Worm (Caenorhabditis elegans) whole organism, L4 larva: Measurements from ENCODE around the gene smvt-1.
A peak's percentile ranks its signal among the peaks of the same experiment; 100 is the strongest.

Experiments
- D1046.2 ChIP-seq: fragments of 200-800 bp; sonication (Bioruptor generic); IDR thresholded peaks from 2 replicates; pipeline ENCODE4 v1.3.6; 2022; ENCODE audit warnings: missing genetic modification characterization, missing compliant biosample characterization
- F10B5.3 ChIP-seq: sonication (generic microtip); optimal IDR thresholded peaks from 2 replicates; lab custom pipeline; 2016; ENCODE audit warnings: mild to moderate bottlenecking, missing genetic modification characterization, missing compliant biosample characterization
- F49E8.2 ChIP-seq: sonication (generic microtip); optimal IDR thresholded peaks from 2 replicates; lab custom pipeline; 2016; ENCODE audit warnings: missing compliant biosample characterization, mild to moderate bottlenecking, missing genetic modification characterization, borderline replicate concordance
- R02D3.7 ChIP-seq: fragments of 150-350 bp; sonication (generic microtip); optimal IDR thresholded peaks from 3 replicates; lab custom pipeline; 2014; ENCODE audit warnings: missing biosample characterization, missing genetic modification characterization
- T20F7.1 ChIP-seq: fragments of 200-800 bp; sonication (Bioruptor generic); optimal IDR thresholded peaks from 2 replicates; lab custom pipeline; 2018; ENCODE audit warnings: mild to moderate bottlenecking, missing genetic modification characterization, missing compliant biosample characterization
- Y105C5A.15 ChIP-seq: fragments of 200-800 bp; sonication (Bioruptor generic); IDR thresholded peaks from 2 replicates; pipeline ENCODE4 v1.3.6; 2022; ENCODE audit warnings: missing genetic modification characterization, missing compliant biosample characterization
- ama-1 ChIP-seq: fragments of 150-350 bp; optimal IDR thresholded peaks from 2 replicates; lab custom pipeline; 2014; ENCODE audit warnings: inconsistent platforms, mixed read lengths
- ceh-28 ChIP-seq: fragments of 150-350 bp; optimal IDR thresholded peaks from 2 replicates; lab custom pipeline; 2014; ENCODE audit warnings: missing biosample characterization, missing genetic modification reagents, missing genetic modification characterization
- ces-1 ChIP-seq: fragments of 150-350 bp; sonication (generic microtip); optimal IDR thresholded peaks from 4 replicates; lab custom pipeline; 2014; ENCODE audit warnings: missing biosample characterization, missing genetic modification reagents, missing genetic modification characterization
- cey-2 ChIP-seq: sonication (generic microtip); optimal IDR thresholded peaks from 3 replicates; lab custom pipeline; 2017; ENCODE audit warnings: missing genetic modification characterization, mild to moderate bottlenecking, missing compliant biosample characterization, antibody characterized with exemption, borderline replicate concordance; ENCODE audit not compliant: insufficient read depth
- ctbp-1 ChIP-seq: fragments of 200-800 bp; sonication (Bioruptor generic); IDR thresholded peaks from 2 replicates; pipeline ENCODE4 v1.3.6; 2022; ENCODE audit warnings: missing genetic modification reagents, missing genetic modification characterization, missing compliant biosample characterization
- daf-16 ChIP-seq, 3 experiments: sonication (generic microtip); optimal IDR thresholded peaks; 2 replicates each; lab custom pipeline; 2016 to 2017; ENCODE audit warnings: missing genetic modification characterization in 3 of 3, missing genetic modification reagents in 3 of 3, mild to moderate bottlenecking in 2 of 3, missing compliant biosample characterization in 2 of 3, missing biosample characterization in 1 of 3, moderate library complexity in 1 of 3
- daf-19 ChIP-seq: fragments of 200-800 bp; sonication (Bioruptor generic); conservative IDR thresholded peaks from 2 replicates; pipeline ENCODE4 v1.3.6; 2022; ENCODE audit warnings: missing genetic modification characterization, missing compliant biosample characterization
- dmd-6 ChIP-seq: fragments of 200-800 bp; sonication (Bioruptor generic); IDR thresholded peaks from 2 replicates; pipeline ENCODE4 v1.3.6; 2022; ENCODE audit warnings: missing genetic modification reagents, missing genetic modification characterization, missing compliant biosample characterization
- dmd-8 ChIP-seq: fragments of 200-800 bp; sonication (Bioruptor generic); IDR thresholded peaks from 2 replicates; pipeline ENCODE4 v1.3.6; 2022; ENCODE audit warnings: missing genetic modification characterization, missing compliant biosample characterization
- dpl-1 ChIP-seq: fragments of 150-350 bp; optimal IDR thresholded peaks from 2 replicates; lab custom pipeline; 2014; ENCODE audit warnings: missing biosample characterization, missing genetic modification reagents, missing genetic modification characterization
- duxl-1 ChIP-seq: sonication (generic microtip); optimal IDR thresholded peaks from 2 replicates; lab custom pipeline; 2016; ENCODE audit warnings: mild to moderate bottlenecking, missing genetic modification characterization, moderate library complexity, missing compliant biosample characterization; ENCODE audit not compliant: poor library complexity
- egl-27 ChIP-seq: sonication (generic microtip); optimal IDR thresholded peaks from 3 replicates; lab custom pipeline; 2017; ENCODE audit warnings: missing biosample characterization, missing genetic modification reagents, missing genetic modification characterization
- egl-43 ChIP-seq: fragments of 200-800 bp; sonication (Bioruptor generic); IDR thresholded peaks from 2 replicates; pipeline ENCODE4 v1.3.6; 2022; ENCODE audit warnings: missing genetic modification reagents, missing genetic modification characterization, missing compliant biosample characterization
- hif-1 ChIP-seq, 2 experiments: sonication (generic microtip); optimal IDR thresholded peaks; 2 replicates each; lab custom pipeline; 2016 to 2017; ENCODE audit warnings: missing compliant biosample characterization in 2 of 2, missing genetic modification characterization in 2 of 2, missing genetic modification reagents in 2 of 2, missing genotype in 2 of 2, mild to moderate bottlenecking in 1 of 2
- hlh-11 ChIP-seq: fragments of 200-800 bp; sonication (Bioruptor generic); optimal IDR thresholded peaks from 2 replicates; lab custom pipeline; 2018; ENCODE audit warnings: mild to moderate bottlenecking, missing genetic modification characterization, missing compliant biosample characterization
- hmg-1.1 ChIP-seq: fragments of 200-800 bp; sonication (Bioruptor generic); IDR thresholded peaks from 2 replicates; pipeline ENCODE4 v1.3.6; 2022; ENCODE audit warnings: missing genetic modification reagents, missing genetic modification characterization, missing compliant biosample characterization
- lim-7 ChIP-seq: fragments of 200-800 bp; sonication (Bioruptor generic); IDR thresholded peaks from 2 replicates; pipeline ENCODE4 v1.3.6; 2022; ENCODE audit warnings: missing genetic modification characterization, missing compliant biosample characterization
- lir-3 ChIP-seq: sonication (generic microtip); optimal IDR thresholded peaks from 2 replicates; lab custom pipeline; 2016; ENCODE audit warnings: mild to moderate bottlenecking, missing genetic modification characterization, missing compliant biosample characterization
- lsy-2 ChIP-seq, 2 experiments: fragments of 150-350 bp in 1 of 2; sonication (generic microtip) in 1 of 2; optimal IDR thresholded peaks; 2 replicates each; lab custom pipeline; 2014 to 2017; ENCODE audit warnings: missing biosample characterization in 2 of 2, missing genetic modification characterization in 2 of 2
- mes-2 ChIP-seq: sonication (generic microtip); optimal IDR thresholded peaks from 2 replicates; lab custom pipeline; 2016; ENCODE audit warnings: missing genotype, mild to moderate bottlenecking, missing genetic modification characterization, missing compliant biosample characterization; ENCODE audit not compliant: poor library complexity, severe bottlenecking
- nhr-10 ChIP-seq: fragments of 150-350 bp; optimal IDR thresholded peaks from 2 replicates; lab custom pipeline; 2014; ENCODE audit warnings: missing biosample characterization, missing genetic modification characterization
- nhr-11 ChIP-seq: fragments of 150-350 bp; optimal IDR thresholded peaks from 2 replicates; lab custom pipeline; 2014; ENCODE audit warnings: missing biosample characterization, missing genetic modification characterization
- nhr-25 ChIP-seq: sonication (generic microtip); optimal IDR thresholded peaks from 2 replicates; lab custom pipeline; 2017; ENCODE audit warnings: missing genetic modification characterization, mild to moderate bottlenecking, missing compliant biosample characterization, antibody characterized with exemption, moderate library complexity, borderline replicate concordance; ENCODE audit not compliant: insufficient read depth
- php-3 ChIP-seq: fragments of 200-800 bp; sonication (Bioruptor generic); IDR thresholded peaks from 2 replicates; pipeline ENCODE4 v1.3.6; 2022; ENCODE audit warnings: missing genetic modification reagents, missing genetic modification characterization, missing compliant biosample characterization
- saeg-2 ChIP-seq: fragments of 200-800 bp; sonication (Bioruptor generic); IDR thresholded peaks from 2 replicates; pipeline ENCODE4 v1.3.6; 2022; ENCODE audit warnings: missing genetic modification reagents, missing genetic modification characterization, missing compliant biosample characterization
- spr-1 ChIP-seq: sonication (generic microtip); optimal IDR thresholded peaks from 2 replicates; lab custom pipeline; 2016; ENCODE audit warnings: mild to moderate bottlenecking, missing genetic modification characterization, missing compliant biosample characterization
- unc-39 ChIP-seq: sonication (generic microtip); optimal IDR thresholded peaks from 2 replicates; lab custom pipeline; 2017; ENCODE audit warnings: missing biosample characterization, missing genetic modification characterization
- unc-62 ChIP-seq, 3 experiments: fragments of 150-350 bp in 1 of 3; sonication (generic microtip); optimal IDR thresholded peaks in 2 of 3; peaks in 1 of 3; 1 replicate in 1 of 3; 2 replicates in 2 of 3; lab custom pipeline; 2014 to 2017; ENCODE audit warnings: missing biosample characterization in 3 of 3, missing genetic modification characterization in 3 of 3, missing genetic modification reagents in 3 of 3, missing genotype in 1 of 3
- vab-7 ChIP-seq: fragments of 200-800 bp; sonication (Bioruptor generic); IDR thresholded peaks from 2 replicates; pipeline ENCODE4 v1.3.6; 2022; ENCODE audit warnings: missing genetic modification reagents, missing genetic modification characterization, missing compliant biosample characterization
- zag-1 ChIP-seq: fragments of 150-350 bp; optimal IDR thresholded peaks from 2 replicates; lab custom pipeline; 2014; ENCODE audit warnings: missing biosample characterization, missing genetic modification characterization
- zfp-2 ChIP-seq: sonication (generic microtip); optimal IDR thresholded peaks from 2 replicates; lab custom pipeline; 2016; ENCODE audit warnings: mild to moderate bottlenecking, missing genetic modification characterization, missing compliant biosample characterization

smvt-1 gene

ce11 chrX:2580524-2580981 lies 31.8 kb upstream of the smvt-1 start, which contains the start of gene H01M10.1 (continued):
- TF ChIP-seq vab-7 (GFP tag; lab: Robert Waterston, UW) (no peak), egl-27 (no peak), lsy-2 (tag; optimal IDR thresholded peaks at IDR 0.05; lab: Kevin White, UChicago) (no peak), ama-1 (lab: Kevin White, UChicago) (no peak), cey-2 (tag; lab: Kevin White, UChicago) (no peak), nhr-11 (tag; lab: Kevin White, UChicago) (no peak), hlh-11 (tag; lab: Kevin White, UChicago) (peak; percentile 78), dmd-8 (no peak), D1046.2 (GFP tag; lab: Robert Waterston, UW) (no peak), egl-43 (GFP tag; lab: Robert Waterston, UW) (no peak), dpl-1 (GFP tag; lab: Kevin White, UChicago) (no peak), T20F7.1 (GFP tag; lab: Kevin White, UChicago) (no peak), saeg-2 (no peak), lir-3 (tag; lab: Kevin White, UChicago) (no peak), dmd-6 (GFP tag; lab: Robert Waterston, UW) (peak; percentile 61), Y105C5A.15 (GFP tag; lab: Robert Waterston, UW) (no peak), nhr-10 (no peak), spr-1 (no peak), unc-39 (tag; lab: Kevin White, UChicago) (no peak)

DNA sequence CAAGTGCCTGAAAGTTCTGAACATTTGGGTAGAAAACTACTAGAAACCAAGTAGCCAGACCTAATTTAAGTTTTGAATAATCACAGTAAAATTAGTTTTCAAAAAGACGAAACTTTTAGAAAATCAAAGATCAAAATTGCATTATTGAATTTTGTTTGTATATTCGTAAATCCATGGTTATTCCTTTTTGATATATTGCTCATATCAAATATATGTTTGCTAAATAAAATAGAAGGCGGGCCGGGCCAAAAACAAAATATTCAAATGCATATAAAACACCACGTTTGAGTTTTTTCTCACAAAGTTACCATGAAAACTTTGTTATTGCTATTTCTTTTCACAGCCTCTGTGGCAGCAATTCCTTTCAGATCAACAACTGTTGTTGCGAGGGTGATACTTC lies 28.7 kb upstream of the smvt-1 start, which contains the start of gene ttr-42:
Gene ttr-42 (plus strand): TSS at position 301 of the 400 bp plus-strand sequence.
- TF ChIP-seq ctbp-1 (GFP tag; lab: Robert Waterston, UW): no peak
- TF ChIP-seq Y105C5A.15 (GFP tag; lab: Robert Waterston, UW): no peak
- TF ChIP-seq php-3: no peak
- no peak for TF ChIP-seq duxl-1 (tag; lab: Kevin White, UChicago)
- TF ChIP-seq R02D3.7: no peak
- TF ChIP-seq ces-1 (GFP tag; lab: Kevin White, UChicago): no peak
- TF ChIP-seq zfp-2: no peak
- no peak for TF ChIP-seq daf-19 (GFP tag; lab: Robert Waterston, UW)
- TF ChIP-seq, all 104 proteins: peak for 0

DNA sequence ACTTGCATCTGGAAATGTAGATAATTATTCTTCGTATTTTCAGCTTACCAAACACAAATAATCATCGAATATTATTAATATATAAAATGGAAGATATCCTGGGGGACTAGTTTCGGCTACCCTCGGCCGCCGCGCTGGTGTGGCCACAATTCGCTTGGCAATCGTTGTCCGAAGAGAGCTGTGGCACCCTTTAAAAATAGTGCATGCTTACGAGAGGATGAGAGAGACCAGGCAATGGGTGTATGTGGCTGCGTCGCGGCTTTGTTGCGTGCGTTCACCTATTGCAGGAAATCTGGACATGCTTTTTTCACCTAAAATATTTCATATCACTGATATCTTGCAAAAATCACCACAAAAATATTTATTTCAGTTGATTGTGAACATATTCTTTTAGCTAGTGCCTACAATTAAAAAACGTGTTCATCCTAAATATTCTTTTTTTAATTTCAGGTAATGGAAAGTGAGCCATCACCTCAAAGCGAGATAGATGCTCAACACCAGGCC lies 23.9 kb upstream of the smvt-1 start, which contains the start of the genes ccd-5 and F52H2.1:
Gene ccd-5 (minus strand): TSS at position 8 of the 504 bp plus-strand sequence.
Gene F52H2.1 (plus strand): TSS at position 454 of the 504 bp plus-strand sequence.
- no peak for TF ChIP-seq daf-16 (GFP tag; optimal IDR thresholded peaks at IDR 0.05; lab: Kevin White, UChicago)
- no peak for TF ChIP-seq daf-16 (tag; optimal IDR thresholded peaks at IDR 0.05; lab: Kevin White, UChicago)
- no peak for TF ChIP-seq R02D3.7
- no peak for TF ChIP-seq F49E8.2 (tag; lab: Kevin White, UChicago)
- TF ChIP-seq nhr-25 (tag; lab: Kevin White, UChicago): no peak
- no peak for TF ChIP-seq dmd-8
- peak in 1 of 2 experiments; percentile 4 for TF ChIP-seq hif-1 (tag; optimal IDR thresholded peaks at IDR 0.05; lab: Kevin White, UChicago)
- TF ChIP-seq mes-2 (tag; lab: Kevin White, UChicago): peak; percentile 75
- TF ChIP-seq zag-1 (tag; lab: Kevin White, UChicago): no peak
- TF ChIP-seq ceh-28 (tag; lab: Kevin White, UChicago): no peak
- TF ChIP-seq unc-62 (GFP tag; optimal IDR thresholded peaks at IDR 0.05 in 1 of 2; lab: Kevin White, UChicago): peak in 1 of 2 experiments; percentile 59
- no peak for TF ChIP-seq unc-62 (tag; optimal IDR thresholded peaks at IDR 0.05; lab: Kevin White, UChicago)
- no peak for TF ChIP-seq hlh-11 (tag; lab: Kevin White, UChicago)
- TF ChIP-seq hmg-1.1 (GFP tag; lab: Robert Waterston, UW): peak; percentile 42; the same call in 1 of the 2 replicates
- TF ChIP-seq lim-7: no peak
- no peak for TF ChIP-seq F10B5.3 (tag; lab: Kevin White, UChicago)
